Worm (Caenorhabditis elegans): ENCODE results near the gene srxa-15.

DNA sequence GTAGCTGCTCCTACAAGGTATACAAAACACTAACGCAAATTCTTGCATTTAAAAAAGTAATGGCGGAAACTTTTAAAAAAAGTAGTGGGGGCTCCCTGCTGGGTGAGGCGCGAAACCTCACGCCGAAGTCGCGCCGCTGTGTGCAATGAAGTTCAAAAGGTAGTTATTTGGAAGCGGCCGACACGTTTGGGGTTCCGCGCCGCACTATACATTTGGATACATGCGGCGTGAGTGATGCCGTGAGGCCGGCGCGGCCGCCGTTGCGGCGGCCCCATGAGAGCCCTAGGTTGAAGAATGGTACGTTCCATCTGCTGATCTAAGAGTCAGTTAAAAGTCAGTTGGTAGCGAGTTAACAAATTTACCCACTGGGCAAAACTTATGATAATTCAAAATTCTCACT is 39.8 kb downstream of the srxa-15 start:
- TF ChIP-seq ztf-11 (tag; optimal IDR thresholded peaks at IDR 0.05) (no peak), elt-1 (tag; optimal IDR thresholded peaks at IDR 0.05; ENCODE audit: borderline replicate concordance, insufficient read depth) (no peak), unc-62 (GFP tag; optimal IDR thresholded peaks at IDR 0.05) (no peak)

Data from whole organism, mixed stage, embryonic.